Fruit fly (Drosophila melanogaster): ENCODE data around the gene Mitofilin.
A peak's percentile ranks its signal among the peaks of the same experiment; 100 is the strongest.

The Mitofilin gene

DNA sequence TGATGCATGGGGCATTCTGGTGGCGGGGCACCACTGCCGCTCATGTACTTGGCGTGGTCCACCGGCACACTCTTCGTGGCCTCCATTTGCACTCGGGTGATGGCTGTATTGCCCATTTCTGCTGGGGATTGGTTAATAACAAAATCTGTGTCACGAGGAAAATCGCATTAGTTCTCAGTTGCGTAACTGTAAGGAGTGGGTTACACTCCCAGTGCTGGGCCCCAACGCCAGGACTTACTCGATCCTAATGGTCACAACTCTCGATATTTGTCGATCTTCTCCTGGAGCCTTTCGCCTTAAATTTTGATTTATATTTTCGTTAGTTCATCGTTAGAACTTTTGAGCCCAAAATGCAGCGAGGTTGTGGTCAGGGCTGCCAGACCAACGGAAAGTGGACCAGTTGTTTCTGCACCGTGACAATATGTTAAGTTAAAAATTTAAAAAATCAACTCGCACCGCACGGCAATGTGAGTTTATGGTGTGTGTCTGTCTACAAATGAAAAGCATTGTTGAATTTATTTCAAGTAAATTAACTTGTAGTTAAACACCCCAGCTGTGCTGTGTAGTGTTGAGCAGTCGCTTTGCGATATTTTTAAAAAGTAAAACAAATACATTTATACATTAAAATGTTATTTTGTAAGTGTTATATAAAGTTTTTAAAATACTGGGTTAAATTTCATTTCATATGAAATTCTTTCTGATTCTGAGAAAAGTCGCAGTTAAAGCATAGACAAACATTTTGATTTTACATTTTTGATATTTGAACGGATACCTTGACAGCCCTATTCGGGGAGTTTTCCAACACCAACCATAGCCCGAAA is 4.0 kb upstream of the Mitofilin start, which contains the start of the genes Cchl and ND-42 (continued):
- no peak for TF ChIP-seq Dip2 (GFP tag; IDR thresholded peaks at IDR 0.05)

DNA sequence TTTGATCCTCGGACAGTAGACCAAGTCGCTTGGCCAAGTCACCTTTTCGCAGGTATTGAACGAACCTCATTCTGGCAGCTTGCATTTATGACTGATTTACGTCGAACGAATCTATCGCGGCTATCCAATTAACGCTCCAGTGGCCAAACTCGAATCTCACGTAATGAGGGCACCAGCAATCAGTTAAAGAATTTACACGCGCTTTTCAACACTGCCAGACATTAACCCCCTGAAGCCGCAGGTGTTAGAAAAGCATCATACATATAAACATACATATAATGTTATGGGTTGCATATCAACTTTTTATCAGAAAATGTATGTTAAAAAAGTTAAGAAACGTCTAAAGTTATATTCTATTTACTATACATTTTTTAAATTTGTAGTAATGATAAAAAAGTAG is 2.2 kb upstream of the Mitofilin start, which contains the start of gene CG6028:
TSS of gene CG6028 (minus strand) at position 187 of the 400 bp plus-strand sequence.
- no peak for TF ChIP-seq GATAe (GFP tag; conservative IDR thresholded peaks at IDR 0.05)
- TF ChIP-seq zfh2 (GFP tag; optimal IDR thresholded peaks at IDR 0.05): peak; percentile 28
- TF ChIP-seq CG12155 (GFP tag; optimal IDR thresholded peaks at IDR 0.05): peak; percentile 24
- TF ChIP-seq Fer1 (GFP tag; optimal IDR thresholded peaks at IDR 0.05): no peak
- peak; percentile 46 for TF ChIP-seq Xrp1 (GFP tag; IDR thresholded peaks at IDR 0.05)
- no peak for TF ChIP-seq Dref (GFP tag; IDR thresholded peaks at IDR 0.05)
- no peak for TF ChIP-seq ara (GFP tag; IDR thresholded peaks at IDR 0.05)
- peak; percentile 53 for TF ChIP-seq lilli (GFP tag; optimal IDR thresholded peaks at IDR 0.05)
- TF ChIP-seq MBD-R2 (GFP tag; IDR thresholded peaks at IDR 0.05): peak; percentile 78
- peak; percentile 26 for TF ChIP-seq kni (GFP tag; optimal IDR thresholded peaks at IDR 0.05)
- peak; percentile 6 for TF ChIP-seq CG17359 (tag; optimal IDR thresholded peaks at IDR 0.05)
- TF ChIP-seq chinmo (GFP tag; IDR thresholded peaks at IDR 0.05; ENCODE audit: partially characterized antibody): no peak
- no peak for TF ChIP-seq CG12744 (GFP tag; optimal IDR thresholded peaks at IDR 0.05)
- peak; percentile 12 for TF ChIP-seq PHDP (tag; optimal IDR thresholded peaks at IDR 0.05)
- no peak for TF ChIP-seq cato (GFP tag; optimal IDR thresholded peaks at IDR 0.05; ENCODE audit: borderline replicate concordance)
- TF ChIP-seq CG1647 (GFP tag; optimal IDR thresholded peaks at IDR 0.05): no peak
- TF ChIP-seq ttk (GFP tag; IDR thresholded peaks at IDR 0.05): no peak
- TF ChIP-seq stwl (tag; optimal IDR thresholded peaks at IDR 0.05): peak; percentile 80
- TF ChIP-seq CG12104 (GFP tag; optimal IDR thresholded peaks at IDR 0.05): no peak
- no peak for TF ChIP-seq CG16815 (GFP tag; optimal IDR thresholded peaks at IDR 0.05)
- TF ChIP-seq slou (GFP tag; optimal IDR thresholded peaks at IDR 0.05): no peak
- no peak for TF ChIP-seq Blimp-1 (GFP tag; optimal IDR thresholded peaks at IDR 0.05)
- peak; percentile 12 for TF ChIP-seq ind (GFP tag; optimal IDR thresholded peaks at IDR 0.05)
- TF ChIP-seq ftz-f1 (GFP tag; optimal IDR thresholded peaks at IDR 0.05): no peak
- no peak for TF ChIP-seq CG12391 (tag; optimal IDR thresholded peaks at IDR 0.05)
- TF ChIP-seq oc (tag; optimal IDR thresholded peaks at IDR 0.05): no peak
- no peak for TF ChIP-seq CG8388 (GFP tag; optimal IDR thresholded peaks at IDR 0.05)
- TF ChIP-seq sens-2 (GFP tag; IDR thresholded peaks at IDR 0.05): no peak
- no peak for TF ChIP-seq trh (GFP tag; optimal IDR thresholded peaks at IDR 0.05)
- no peak for TF ChIP-seq h (optimal IDR thresholded peaks at IDR 0.05)
- TF ChIP-seq CG14441 (GFP tag; IDR thresholded peaks at IDR 0.05): peak; percentile 17; the same call in 1 of the 2 replicates
- peak; percentile 25 for TF ChIP-seq gem (tag; optimal IDR thresholded peaks at IDR 0.05)
- TF ChIP-seq CG12769 (tag; optimal IDR thresholded peaks at IDR 0.05): no peak
- no peak for TF ChIP-seq Meics (GFP tag; optimal IDR thresholded peaks at IDR 0.05)
- no peak for TF ChIP-seq pros (GFP tag; optimal IDR thresholded peaks at IDR 0.05)
- no peak for TF ChIP-seq CG5180 (GFP tag; optimal IDR thresholded peaks at IDR 0.05)
- TF ChIP-seq gce (GFP tag; IDR thresholded peaks at IDR 0.05): no peak
- TF ChIP-seq unc-4 (GFP tag; IDR thresholded peaks at IDR 0.05; ENCODE audit: partially characterized antibody): peak; percentile 20
- TF ChIP-seq CG10543 (GFP tag; optimal IDR thresholded peaks at IDR 0.05): peak; percentile 0
- peak; percentile 37 for TF ChIP-seq CG2712 (tag; optimal IDR thresholded peaks at IDR 0.05)
- no peak for TF ChIP-seq ewg (GFP tag; optimal IDR thresholded peaks at IDR 0.05)
- no peak for TF ChIP-seq hkb (optimal IDR thresholded peaks at IDR 0.05)
- TF ChIP-seq hkb (GFP tag; IDR thresholded peaks at IDR 0.05): peak; percentile 49; the same call in 1 of the 2 replicates
- TF ChIP-seq lbe (GFP tag; optimal IDR thresholded peaks at IDR 0.05): peak; percentile 19
- TF ChIP-seq Oaz (GFP tag; IDR thresholded peaks at IDR 0.05): no peak
- peak; percentile 29; the same call in 2 of the 4 replicates for TF ChIP-seq Gug (GFP tag; IDR thresholded peaks at IDR 0.05)
- TF ChIP-seq Neu2 (GFP tag; optimal IDR thresholded peaks at IDR 0.05; ENCODE audit: borderline replicate concordance): no peak

Measured in whole organism, embryonic.